Worm (Caenorhabditis elegans): ENCODE measurements around the gene clec-256.
"Not testable (repeated sequence)": the region's sequence is repeated elsewhere in the genome, so short reads cannot be mapped to it uniquely, and the experiment has no call there.

DNA sequence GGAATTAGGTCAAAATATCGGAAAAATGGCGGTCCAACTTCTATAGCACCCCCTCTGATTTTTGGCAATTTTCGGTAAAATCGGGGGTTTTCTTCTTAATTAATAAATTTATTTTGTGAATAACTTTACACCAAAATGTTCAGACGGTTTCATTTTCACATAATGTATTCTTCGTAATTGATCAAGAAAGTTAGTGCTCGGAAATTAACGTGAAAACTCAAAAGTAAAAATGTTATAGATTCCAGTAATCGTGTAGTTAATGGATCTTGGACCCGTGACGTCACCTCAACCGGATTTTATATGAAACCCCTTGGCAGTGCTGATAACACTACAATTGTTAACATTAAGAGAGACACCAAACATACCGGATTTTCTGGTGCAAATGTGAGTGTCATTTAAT is 9.4 kb upstream of the clec-256 start, which contains the start of gene F11D11.22:
- TF ChIP-seq cog-1 (tag; optimal IDR thresholded peaks at IDR 0.05); tab-1 (GFP tag; IDR thresholded peaks at IDR 0.05); klf-2 (GFP tag; conservative IDR thresholded peaks at IDR 0.05); T22C8.4 (GFP tag; IDR thresholded peaks at IDR 0.05); flt-1 (GFP tag; IDR thresholded peaks at IDR 0.05); ref-1 (GFP tag; conservative IDR thresholded peaks at IDR 0.05): not testable (repeated sequence)

Data from whole organism, midembryonic.